Fruit fly (Drosophila melanogaster) S2 (cell line): ENCODE data around the gene dmt.

Source experiments
- CG8478 ChIP-seq: fragments of >200 bp; optimal IDR thresholded peaks from 2 replicates; lab custom pipeline; 2018
- CTCF ChIP-seq, 2 experiments: fragments of >200 bp; optimal IDR thresholded peaks; 2 replicates each; lab custom pipeline; 2018

DNA sequence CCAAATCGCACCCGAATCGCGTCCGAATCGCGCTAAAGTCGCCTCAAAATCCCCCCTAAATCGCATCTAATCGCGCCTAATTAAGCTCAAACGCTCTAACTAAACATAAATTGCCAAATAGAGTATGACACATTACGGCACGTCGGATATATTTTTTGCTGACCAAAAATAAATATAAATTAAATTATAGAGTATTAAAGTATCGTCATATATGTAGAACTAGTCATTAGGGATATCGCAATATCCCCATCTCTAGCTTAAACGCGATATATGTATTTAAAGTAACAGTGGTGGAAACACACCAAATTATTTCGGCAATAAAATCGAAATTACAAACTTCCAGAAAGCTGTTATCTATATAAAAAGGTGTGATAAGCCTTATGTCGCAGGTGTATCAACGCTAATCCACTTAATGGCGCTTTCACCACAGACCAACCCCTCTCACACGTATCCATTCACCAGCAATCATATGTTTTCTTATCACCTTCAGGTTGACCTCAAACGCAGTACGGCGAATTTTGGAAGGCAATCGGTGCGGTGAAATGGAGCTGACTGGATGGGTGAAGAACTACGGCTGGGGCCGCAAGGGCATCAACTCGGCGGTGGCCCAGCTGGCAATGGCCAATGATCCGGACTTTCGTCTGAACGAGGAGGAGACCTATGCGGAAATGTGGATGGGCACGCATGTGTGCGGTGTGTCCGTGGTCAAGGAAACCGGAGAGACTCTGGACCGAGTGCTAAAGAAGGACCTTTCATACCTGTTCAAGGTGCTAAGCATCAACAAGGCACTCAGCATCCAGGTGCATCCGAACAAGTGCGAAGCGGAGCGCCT lies 48.6 kb downstream of the dmt start, which contains the start of gene Mpi:
- no peak for TF ChIP-seq CG8478 (lab: Kevin White, UChicago)
- no peak for TF ChIP-seq CTCF (optimal IDR thresholded peaks at IDR 0.05; lab: Kevin White, UChicago)
